Fruit fly (Drosophila melanogaster) whole organism, embryonic: Measurements from ENCODE around the gene Usp14.

Source experiments
- Bdp1 ChIP-seq: fragments of 200-800 bp; sonication (Bioruptor generic); optimal IDR thresholded peaks from 3 replicates; lab custom pipeline; 2016; ENCODE audit warnings: missing biosample characterization, missing genetic modification characterization
- CG10565 ChIP-seq: fragments of 200-800 bp; sonication (Bioruptor generic); optimal IDR thresholded peaks from 3 replicates; lab custom pipeline; 2016; ENCODE audit warnings: missing biosample characterization, mild to moderate bottlenecking, missing genetic modification characterization
- CG10979 ChIP-seq: fragments of 200-800 bp; sonication (Bioruptor generic); optimal IDR thresholded peaks from 2 replicates; lab custom pipeline; 2018; ENCODE audit warnings: missing biosample characterization, mild to moderate bottlenecking, missing genetic modification characterization, moderate library complexity
- CG12744 ChIP-seq: fragments of 200-800 bp; sonication (Bioruptor generic); optimal IDR thresholded peaks from 2 replicates; lab custom pipeline; 2016; ENCODE audit warnings: missing biosample characterization, missing genetic modification characterization
- CG14965 ChIP-seq: fragments of 200-800 bp; sonication (Bioruptor generic); optimal IDR thresholded peaks from 2 replicates; lab custom pipeline; 2016; ENCODE audit warnings: missing biosample characterization, missing genetic modification characterization, borderline replicate concordance
- CG15601 ChIP-seq: fragments of 200-800 bp; sonication (Bioruptor generic); optimal IDR thresholded peaks from 3 replicates; lab custom pipeline; 2019; ENCODE audit warnings: missing biosample characterization, mild to moderate bottlenecking, missing genetic modification characterization, moderate library complexity
- CG1602 ChIP-seq: fragments of 200-800 bp; sonication (Bioruptor generic); optimal IDR thresholded peaks from 3 replicates; lab custom pipeline; 2016; ENCODE audit warnings: missing biosample characterization, missing genetic modification characterization
- CG18476 ChIP-seq: fragments of 200-800 bp; sonication (Bioruptor generic); optimal IDR thresholded peaks from 2 replicates; lab custom pipeline; 2016; ENCODE audit warnings: missing biosample characterization, mild to moderate bottlenecking, missing genetic modification characterization
- CG3847 ChIP-seq: fragments of 200-800 bp; sonication (Bioruptor generic); IDR thresholded peaks from 2 replicates; pipeline ENCODE4 v1.3.6; 2022; ENCODE audit warnings: missing biosample characterization, missing genetic modification characterization
- CG4404 ChIP-seq: fragments of 200-800 bp; sonication (Bioruptor generic); IDR thresholded peaks from 2 replicates; pipeline ENCODE4 v1.3.6; 2022; ENCODE audit warnings: missing biosample characterization, missing genetic modification characterization
- CG6272 ChIP-seq: fragments of 200-800 bp; sonication (Bioruptor generic); IDR thresholded peaks from 2 replicates; pipeline ENCODE4 v1.3.6; 2022; ENCODE audit warnings: missing biosample characterization, missing genetic modification characterization
- CG7357 ChIP-seq: fragments of 200-800 bp; sonication (Bioruptor generic); IDR thresholded peaks from 3 replicates; pipeline ENCODE4 v1.3.6; 2022; ENCODE audit warnings: missing biosample characterization, missing genetic modification characterization
- CG8089 ChIP-seq: fragments of 200-800 bp; sonication (Bioruptor generic); optimal IDR thresholded peaks from 3 replicates; lab custom pipeline; 2016; ENCODE audit warnings: missing biosample characterization, missing genetic modification characterization
- CHES-1-like ChIP-seq: fragments of 200-800 bp; sonication (Bioruptor generic); optimal IDR thresholded peaks from 2 replicates; lab custom pipeline; 2016; ENCODE audit warnings: missing biosample characterization, missing genetic modification characterization
- Dref ChIP-seq: fragments of 200-800 bp; sonication (Bioruptor generic); IDR thresholded peaks from 2 replicates; pipeline ENCODE4 v1.3.6; 2022; ENCODE audit warnings: missing biosample characterization, missing genetic modification characterization
- Hmr ChIP-seq: fragments of 200-800 bp; sonication (Bioruptor generic); optimal IDR thresholded peaks from 3 replicates; lab custom pipeline; 2017; ENCODE audit warnings: mild to moderate bottlenecking, missing biosample characterization, missing genetic modification reagents, missing genetic modification characterization
- Kr ChIP-seq: fragments of 200-800 bp; sonication (Bioruptor generic); optimal IDR thresholded peaks from 2 replicates; lab custom pipeline; 2017; ENCODE audit warnings: missing biosample characterization, mild to moderate bottlenecking, missing genetic modification characterization
- Med ChIP-seq: fragments of 200-800 bp; sonication (Bioruptor generic); peaks from one replicate; lab custom pipeline; 2016; ENCODE audit warnings: missing biosample characterization, missing genetic modification characterization, mild to moderate bottlenecking, inconsistent platforms, moderate library complexity
- NC2β ChIP-seq: fragments of 200-800 bp; sonication (Bioruptor generic); optimal IDR thresholded peaks from 2 replicates; lab custom pipeline; 2016; ENCODE audit warnings: missing biosample characterization, missing genetic modification characterization
- Ptx1 ChIP-seq: fragments of 200-800 bp; sonication (Bioruptor generic); IDR thresholded peaks from 2 replicates; pipeline ENCODE4 v1.3.6; 2022; ENCODE audit warnings: missing biosample characterization, missing genetic modification characterization
- Side ChIP-seq: fragments of 200-800 bp; sonication (Bioruptor generic); optimal IDR thresholded peaks from 2 replicates; lab custom pipeline; 2016; ENCODE audit warnings: missing biosample characterization, missing genetic modification characterization
- Tbp ChIP-seq: fragments of >200 bp; optimal IDR thresholded peaks from 2 replicates; lab custom pipeline; 2018; ENCODE audit warnings: missing biosample characterization, missing genetic modification characterization
- Xbp1 ChIP-seq: fragments of 200-800 bp; sonication (Bioruptor generic); optimal IDR thresholded peaks from 3 replicates; lab custom pipeline; 2016; ENCODE audit warnings: missing biosample characterization, mild to moderate bottlenecking, missing genetic modification characterization
- ash1 ChIP-seq: fragments of 200-800 bp; sonication (Bioruptor generic); optimal IDR thresholded peaks from 2 replicates; lab custom pipeline; 2018; ENCODE audit warnings: missing biosample characterization, mild to moderate bottlenecking, missing genetic modification characterization
- bbx ChIP-seq: fragments of 200-800 bp; sonication (Bioruptor generic); IDR thresholded peaks from 2 replicates; pipeline ENCODE4 v1.3.6; 2022; ENCODE audit warnings: missing biosample characterization, missing genetic modification characterization; ENCODE audit not compliant: partially characterized antibody
- btn ChIP-seq: fragments of 200-800 bp; sonication (Bioruptor generic); optimal IDR thresholded peaks from 2 replicates; lab custom pipeline; 2016; ENCODE audit warnings: missing biosample characterization, missing genetic modification characterization
- cato ChIP-seq: fragments of 200-800 bp; sonication (Bioruptor generic); optimal IDR thresholded peaks from 2 replicates; lab custom pipeline; 2016; ENCODE audit warnings: missing biosample characterization, missing genetic modification characterization, borderline replicate concordance
- ci ChIP-seq: fragments of 200-800 bp; sonication (Bioruptor generic); IDR thresholded peaks from 3 replicates; pipeline ENCODE4 v1.3.6; 2022; ENCODE audit warnings: missing biosample characterization, missing genetic modification characterization
- corto ChIP-seq: fragments of 200-800 bp; sonication (Bioruptor generic); optimal IDR thresholded peaks from 2 replicates; lab custom pipeline; 2016; ENCODE audit warnings: missing biosample characterization, mild to moderate bottlenecking, missing genetic modification characterization, moderate library complexity
- crc ChIP-seq: fragments of 200-800 bp; sonication (Bioruptor generic); optimal IDR thresholded peaks from 2 replicates; lab custom pipeline; 2016; ENCODE audit warnings: missing biosample characterization, missing genetic modification characterization
- dati ChIP-seq: fragments of 200-800 bp; sonication (Bioruptor generic); IDR thresholded peaks from 2 replicates; pipeline ENCODE4 v1.3.6; 2022; ENCODE audit warnings: missing biosample characterization, missing genetic modification characterization
- dmrt11E ChIP-seq: fragments of 200-800 bp; sonication (Bioruptor generic); optimal IDR thresholded peaks from 3 replicates; lab custom pipeline; 2018; ENCODE audit warnings: missing biosample characterization, mild to moderate bottlenecking, missing genetic modification characterization, moderate library complexity
- gsb-n ChIP-seq: fragments of 200-800 bp; sonication (Bioruptor generic); optimal IDR thresholded peaks from 3 replicates; lab custom pipeline; 2018; ENCODE audit warnings: missing biosample characterization, mild to moderate bottlenecking, missing genetic modification characterization
- ham ChIP-seq: fragments of 200-800 bp; sonication (Bioruptor generic); IDR thresholded peaks from 2 replicates; pipeline ENCODE4 v1.3.6; 2022; ENCODE audit warnings: missing biosample characterization, missing genetic modification characterization
- lbe ChIP-seq: fragments of 200-800 bp; sonication (Bioruptor generic); optimal IDR thresholded peaks from 2 replicates; lab custom pipeline; 2016; ENCODE audit warnings: missing biosample characterization, mild to moderate bottlenecking, missing genetic modification characterization
- mirr ChIP-seq: fragments of 200-800 bp; sonication (Bioruptor generic); optimal IDR thresholded peaks from 3 replicates; lab custom pipeline; 2018; ENCODE audit warnings: missing biosample characterization, mild to moderate bottlenecking, missing genetic modification characterization
- nerfin-2 ChIP-seq: fragments of 200-800 bp; sonication (Bioruptor generic); IDR thresholded peaks from 2 replicates; pipeline ENCODE4 v1.3.6; 2022; ENCODE audit warnings: missing biosample characterization, missing genetic modification characterization; ENCODE audit not compliant: partially characterized antibody
- nmo ChIP-seq: fragments of 200-800 bp; sonication (Bioruptor generic); optimal IDR thresholded peaks from 2 replicates; lab custom pipeline; 2018; ENCODE audit warnings: missing biosample characterization, mild to moderate bottlenecking, missing genetic modification characterization, moderate library complexity
- nom ChIP-seq: fragments of 200-800 bp; sonication (Bioruptor generic); optimal IDR thresholded peaks from 2 replicates; lab custom pipeline; 2017; ENCODE audit warnings: missing biosample characterization, missing genetic modification characterization, mild to moderate bottlenecking, moderate library complexity, missing genetic modification reagents
- org-1 ChIP-seq: fragments of 200-800 bp; sonication (Bioruptor generic); optimal IDR thresholded peaks from 2 replicates; lab custom pipeline; 2017; ENCODE audit warnings: missing biosample characterization, missing genetic modification characterization
- p53 ChIP-seq: fragments of 200-800 bp; sonication (Bioruptor generic); optimal IDR thresholded peaks from 2 replicates; lab custom pipeline; 2016; ENCODE audit warnings: missing biosample characterization, missing genetic modification characterization
- pho ChIP-seq: fragments of 200-800 bp; sonication (Bioruptor generic); optimal IDR thresholded peaks from 2 replicates; lab custom pipeline; 2016; ENCODE audit warnings: missing biosample characterization, missing genetic modification characterization
- ro ChIP-seq: fragments of 200-800 bp; sonication (Bioruptor generic); IDR thresholded peaks from 2 replicates; pipeline ENCODE4 v1.3.6; 2022; ENCODE audit warnings: missing biosample characterization, missing genetic modification characterization
- sim ChIP-seq: fragments of 200-800 bp; sonication (Bioruptor generic); IDR thresholded peaks from 2 replicates; pipeline ENCODE4 v1.3.6; 2022; ENCODE audit warnings: missing biosample characterization, missing genetic modification characterization
- sima ChIP-seq: fragments of 200-800 bp; sonication (Bioruptor generic); optimal IDR thresholded peaks from 2 replicates; lab custom pipeline; 2016; ENCODE audit warnings: missing biosample characterization, missing genetic modification characterization
- slp2 ChIP-seq: fragments of 200-800 bp; sonication (Bioruptor generic); optimal IDR thresholded peaks from 2 replicates; lab custom pipeline; 2016; ENCODE audit warnings: missing biosample characterization, missing genetic modification characterization
- sna ChIP-seq: fragments of 200-800 bp; sonication (Bioruptor generic); IDR thresholded peaks from 2 replicates; pipeline ENCODE4 v1.3.6; 2022; ENCODE audit warnings: missing biosample characterization, missing genetic modification characterization; ENCODE audit not compliant: partially characterized antibody
- sr ChIP-seq: fragments of 200-800 bp; sonication (Bioruptor generic); IDR thresholded peaks from 3 replicates; pipeline ENCODE4 v1.3.6; 2022; ENCODE audit warnings: missing biosample characterization, missing genetic modification characterization
- sug ChIP-seq: fragments of 200-800 bp; optimal IDR thresholded peaks from 2 replicates; lab custom pipeline; 2019; ENCODE audit warnings: missing biosample characterization, mild to moderate bottlenecking, missing genetic modification characterization, moderate library complexity
- tio ChIP-seq: fragments of 200-800 bp; sonication (Bioruptor generic); optimal IDR thresholded peaks from 2 replicates; lab custom pipeline; 2017; ENCODE audit warnings: missing biosample characterization, missing genetic modification characterization, inconsistent platforms
- trh ChIP-seq: fragments of 200-800 bp; sonication (Bioruptor generic); optimal IDR thresholded peaks from 2 replicates; lab custom pipeline; 2016; ENCODE audit warnings: missing biosample characterization, missing genetic modification characterization
- twi ChIP-seq: fragments of 200-800 bp; optimal IDR thresholded peaks from 2 replicates; lab custom pipeline; 2019; ENCODE audit warnings: missing biosample characterization, mild to moderate bottlenecking, missing genetic modification characterization, moderate library complexity
- vfl ChIP-seq: fragments of 200-800 bp; sonication (Bioruptor generic); optimal IDR thresholded peaks from 2 replicates; lab custom pipeline; 2016; ENCODE audit warnings: missing biosample characterization, missing genetic modification characterization

Usp14 gene

dm6 chr2L:10342471-10342870, 28.3 kb upstream of the Usp14 start, which contains the start of gene Sps2 (continued):
- no peak for TF ChIP-seq Ptx1
- no peak for TF ChIP-seq CG6272 (GFP tag; lab: Robert Waterston, UW)
- TF ChIP-seq slp2 (GFP tag; lab: Kevin White, UChicago) = no peak
- TF ChIP-seq btn (GFP tag; lab: Kevin White, UChicago) = no peak
- TF ChIP-seq nerfin-2 (GFP tag; lab: Robert Waterston, UW) = no peak
- no peak for TF ChIP-seq nom (GFP tag; lab: Kevin White, UChicago)
- no peak for TF ChIP-seq Side
- TF ChIP-seq corto (GFP tag; lab: Kevin White, UChicago) = no peak
- no peak for TF ChIP-seq gsb-n (tag; lab: Kevin White, UChicago)
- TF ChIP-seq org-1 (GFP tag; lab: Kevin White, UChicago) = no peak
- peak; percentile 29 for TF ChIP-seq nmo
- TF ChIP-seq CG14965 = no peak
- TF ChIP-seq CG8089 = no peak
- no peak for TF ChIP-seq dati
- TF ChIP-seq Xbp1 (GFP tag; lab: Kevin White, UChicago) = peak; percentile 11
- peak; percentile 72 for TF ChIP-seq Dref (GFP tag; lab: Robert Waterston, UW)
- no peak for TF ChIP-seq Kr (GFP tag; lab: Kevin White, UChicago)
- no peak for TF ChIP-seq p53 (GFP tag; lab: Kevin White, UChicago)
- no peak for TF ChIP-seq CG12744 (GFP tag; lab: Kevin White, UChicago)
- TF ChIP-seq CG15601 (tag; lab: Kevin White, UChicago) = peak; percentile 30
- no peak for TF ChIP-seq sim (GFP tag; lab: Robert Waterston, UW)
- TF ChIP-seq ro (GFP tag; lab: Robert Waterston, UW) = no peak
- TF ChIP-seq dmrt11E (tag; lab: Kevin White, UChicago) = no peak
- no peak for TF ChIP-seq vfl (GFP tag; lab: Kevin White, UChicago)
- TF ChIP-seq Hmr (GFP tag; lab: Kevin White, UChicago) = no peak
- no peak for TF ChIP-seq NC2β (GFP tag; lab: Kevin White, UChicago)
- TF ChIP-seq sug (tag; lab: Kevin White, UChicago) = peak; percentile 35
- TF ChIP-seq CG10565 (GFP tag; lab: Kevin White, UChicago) = no peak
- TF ChIP-seq ash1 = no peak
- no peak for TF ChIP-seq ham (GFP tag; lab: Robert Waterston, UW)
- no peak for TF ChIP-seq CG7357 (GFP tag; lab: Robert Waterston, UW)
- peak; percentile 66 for TF ChIP-seq sna (GFP tag; lab: Robert Waterston, UW)
- TF ChIP-seq CG1602 (GFP tag; lab: Kevin White, UChicago) = no peak
- TF ChIP-seq CG3847 (GFP tag; lab: Robert Waterston, UW) = no peak
- TF ChIP-seq sr (GFP tag; lab: Robert Waterston, UW) = no peak
- TF ChIP-seq Bdp1 (GFP tag; lab: Kevin White, UChicago) = no peak
- no peak for TF ChIP-seq Tbp (GFP tag; lab: Kevin White, UChicago)
- no peak for TF ChIP-seq ci (GFP tag; lab: Robert Waterston, UW)
- TF ChIP-seq bbx = peak; percentile 78
- TF ChIP-seq tio = no peak
- no peak for TF ChIP-seq CG4404 (GFP tag; lab: Robert Waterston, UW)
- no peak for TF ChIP-seq pho (GFP tag; lab: Kevin White, UChicago)
- no peak for TF ChIP-seq twi (tag; lab: Kevin White, UChicago)
- TF ChIP-seq CG10979 (tag; lab: Kevin White, UChicago) = peak; percentile 24
- TF ChIP-seq cato = no peak
- TF ChIP-seq trh (GFP tag; lab: Kevin White, UChicago) = no peak
- no peak for TF ChIP-seq CG18476
- TF ChIP-seq mirr (GFP tag; lab: Kevin White, UChicago) = no peak
- TF ChIP-seq crc = no peak
- no peak for TF ChIP-seq sima
- TF ChIP-seq CHES-1-like (GFP tag; lab: Kevin White, UChicago) = no peak
- no peak for TF ChIP-seq lbe
- peak; percentile 81 for TF ChIP-seq Med (GFP tag; lab: Kevin White, UChicago)
